Worm (Caenorhabditis elegans): ENCODE results near the gene ZK1248.5.

DNA sequence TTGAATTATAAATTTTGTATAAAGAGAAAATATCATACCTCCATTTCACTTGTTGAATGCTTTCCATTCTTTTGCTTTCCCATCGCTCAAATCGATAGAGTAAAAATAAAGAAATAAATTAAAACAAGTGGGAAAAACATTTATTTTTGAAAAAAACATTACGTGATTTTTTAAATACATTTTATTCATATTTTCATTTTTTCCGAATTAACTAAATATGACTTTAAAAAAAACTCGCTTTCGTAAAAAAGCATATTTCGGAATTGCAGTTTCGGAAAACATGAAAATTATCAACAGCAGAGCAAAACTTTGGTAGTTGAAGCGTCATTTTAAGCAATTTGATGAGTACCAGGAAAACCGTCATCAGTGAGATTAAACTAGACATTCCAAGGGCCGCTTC lies 10.8 kb upstream of the ZK1248.5 start, which contains the start of gene K05F1.8:
- no peak for TF ChIP-seq C04F5.9 (tag; optimal IDR thresholded peaks at IDR 0.05)
- no peak for TF ChIP-seq unc-130 (tag; optimal IDR thresholded peaks at IDR 0.05)
- no peak for TF ChIP-seq ceh-8 (GFP tag; optimal IDR thresholded peaks at IDR 0.05)
- no peak for TF ChIP-seq sptf-1 (tag; optimal IDR thresholded peaks at IDR 0.05)
- TF ChIP-seq nhr-11 (tag; optimal IDR thresholded peaks at IDR 0.05) = no peak
